Fruit fly (Drosophila melanogaster): Measurements from ENCODE around the gene CG43739.

Gene CG43739

dm6 chr2L:20922196-20923087 lies 3.7 kb upstream of the CG43739 start, which contains the start of gene Mtp (continued):
- TF ChIP-seq Nf-YB (GFP tag; optimal IDR thresholded peaks at IDR 0.05) (peak; percentile 59), CG12071 (GFP tag; optimal IDR thresholded peaks at IDR 0.05) (peak; percentile 62), lov (optimal IDR thresholded peaks at IDR 0.05) (no peak), lov (GFP tag; IDR thresholded peaks at IDR 0.05) (no peak), D (optimal IDR thresholded peaks at IDR 0.05) (no peak), D (GFP tag; optimal IDR thresholded peaks at IDR 0.05) (peak; percentile 76), scrt (GFP tag; optimal IDR thresholded peaks at IDR 0.05) (peak; percentile 80), fd3F (GFP tag; optimal IDR thresholded peaks at IDR 0.05) (peak; percentile 48), ind (GFP tag; optimal IDR thresholded peaks at IDR 0.05) (peak; percentile 76), Ssrp (tag; optimal IDR thresholded peaks at IDR 0.05) (peak; percentile 73), croc (GFP tag; conservative IDR thresholded peaks at IDR 0.05) (peak; percentile 76), BEAF-32 (GFP tag; optimal IDR thresholded peaks at IDR 0.05) (peak; percentile 22), CG10565 (GFP tag; optimal IDR thresholded peaks at IDR 0.05) (no peak), chif (GFP tag; optimal IDR thresholded peaks at IDR 0.05) (peak; percentile 72 to 86), CG2120 (GFP tag; optimal IDR thresholded peaks at IDR 0.05) (peak; percentile 82), sima (GFP tag; optimal IDR thresholded peaks at IDR 0.05) (no peak), trh (GFP tag; optimal IDR thresholded peaks at IDR 0.05) (no peak), CG17186 (GFP tag; optimal IDR thresholded peaks at IDR 0.05) (no peak), Ada2b (GFP tag; IDR thresholded peaks at IDR 0.05) (peak; percentile 46; the same call in 1 of the 2 replicates), Optix (GFP tag; IDR thresholded peaks at IDR 0.05) (peak; percentile 81), CG7357 (GFP tag; IDR thresholded peaks at IDR 0.05) (0 out of 3 replicates have a peak, but pooled peaks have one; percentile 59), Sry-β (GFP tag; optimal IDR thresholded peaks at IDR 0.05) (peak; percentile 22), Bdp1 (GFP tag; optimal IDR thresholded peaks at IDR 0.05) (peak; percentile 36), CG17912 (GFP tag; optimal IDR thresholded peaks at IDR 0.05) (no peak), gcm (GFP tag; optimal IDR thresholded peaks at IDR 0.05) (peak; percentile 63), CG8944 (GFP tag; optimal IDR thresholded peaks at IDR 0.05) (peak; percentile 76), mld (GFP tag; IDR thresholded peaks at IDR 0.05; ENCODE audit: partially characterized antibody) (no peak), disco-r (GFP tag; optimal IDR thresholded peaks at IDR 0.05) (peak; percentile 18), Dek (tag; optimal IDR thresholded peaks at IDR 0.05) (peak; percentile 42), inv (GFP tag; IDR thresholded peaks at IDR 0.05; ENCODE audit: partially characterized antibody) (no peak), CG9609 (GFP tag; optimal IDR thresholded peaks at IDR 0.05) (peak; percentile 83), danr (GFP tag; IDR thresholded peaks at IDR 0.05) (peak; percentile 59; the same call in 1 of the 2 replicates), CG17568 (GFP tag; optimal IDR thresholded peaks at IDR 0.05) (peak; percentile 37), CG2202 (tag; optimal IDR thresholded peaks at IDR 0.05) (peak; percentile 71), CG2678 (tag; optimal IDR thresholded peaks at IDR 0.05) (peak; percentile 80), CG6683 (GFP tag; optimal IDR thresholded peaks at IDR 0.05) (peak; percentile 19), emc (GFP tag; optimal IDR thresholded peaks at IDR 0.05) (peak; percentile 14), CG42726 (GFP tag; IDR thresholded peaks at IDR 0.05; ENCODE audit: partially characterized antibody) (no peak), Bteb2 (GFP tag; optimal IDR thresholded peaks at IDR 0.05) (peak; percentile 48), Xrp1 (GFP tag; IDR thresholded peaks at IDR 0.05) (peak; percentile 77), CG16779 (GFP tag; IDR thresholded peaks at IDR 0.05) (no peak), CG11504 (tag; optimal IDR thresholded peaks at IDR 0.05) (peak; percentile 79), Rfx (GFP tag; IDR thresholded peaks at IDR 0.05) (peak; percentile 73), lola (GFP tag; optimal IDR thresholded peaks at IDR 0.05) (peak in 1 of 3 experiments; percentile 79), CG3726 (GFP tag; IDR thresholded peaks at IDR 0.05) (no peak; the same call in 2 of the 3 replicates), al (GFP tag; IDR thresholded peaks at IDR 0.05) (peak; percentile 47; the same call in 1 of the 2 replicates), CG7556 (GFP tag; optimal IDR thresholded peaks at IDR 0.05) (peak; percentile 86), CG8359 (GFP tag; optimal IDR thresholded peaks at IDR 0.05; ENCODE audit: borderline replicate concordance) (no peak)
